Worm (Caenorhabditis elegans) whole organism, L1 larva: ENCODE results near the gene B0252.8.
A peak's percentile ranks its signal among the peaks of the same experiment; 100 is the strongest.
"Not testable (repeated sequence)": the region's sequence is repeated elsewhere in the genome, so short reads cannot be mapped to it uniquely, and the experiment has no call there.

Experiments used
- Y116A8C.19 ChIP-seq: sonication (generic microtip); optimal IDR thresholded peaks from 2 replicates; lab custom pipeline; 2016; ENCODE audit warnings: missing compliant biosample characterization, missing genetic modification characterization, borderline replicate concordance
- aha-1 ChIP-seq: fragments of 150-350 bp; optimal IDR thresholded peaks from 2 replicates; lab custom pipeline; 2014; ENCODE audit warnings: missing biosample characterization, missing genetic modification characterization
- alr-1 ChIP-seq: fragments of 200-800 bp; sonication (Bioruptor generic); optimal IDR thresholded peaks from 2 replicates; lab custom pipeline; 2018; ENCODE audit warnings: borderline replicate concordance, mild to moderate bottlenecking, missing genetic modification characterization, missing compliant biosample characterization
- aly-2 ChIP-seq: fragments of 150-350 bp; optimal IDR thresholded peaks from 2 replicates; lab custom pipeline; 2014; ENCODE audit warnings: missing biosample characterization, missing genetic modification characterization
- ama-1 ChIP-seq: fragments of 150-350 bp; optimal IDR thresholded peaks from 2 replicates; lab custom pipeline; 2014
- blmp-1 ChIP-seq: fragments of 150-350 bp; optimal IDR thresholded peaks from 2 replicates; lab custom pipeline; 2014; ENCODE audit warnings: missing biosample characterization, missing genetic modification characterization
- ceh-82 ChIP-seq, 3 experiments: fragments of 150-350 bp in 1 of 3; sonication (generic microtip) in 2 of 3; optimal IDR thresholded peaks; 2 replicates each; lab custom pipeline; 2014 to 2017; ENCODE audit warnings: missing biosample characterization in 3 of 3, missing genetic modification characterization in 3 of 3
- ceh-88 ChIP-seq: fragments of 200-800 bp; sonication (Bioruptor generic); IDR thresholded peaks from 2 replicates; pipeline ENCODE4 v1.3.6; 2022; ENCODE audit warnings: missing genetic modification characterization, missing compliant biosample characterization
- ceh-90 ChIP-seq: sonication (generic microtip); optimal IDR thresholded peaks from 2 replicates; lab custom pipeline; 2016; ENCODE audit warnings: missing genetic modification characterization, missing compliant biosample characterization
- dpl-1 ChIP-seq, 3 experiments: fragments of 150-350 bp in 2 of 3; sonication (generic microtip) in 1 of 3; optimal IDR thresholded peaks; 2 replicates each; lab custom pipeline; 2014 to 2017; ENCODE audit warnings: missing biosample characterization in 3 of 3, missing genetic modification characterization in 3 of 3, missing genetic modification reagents in 3 of 3
- efl-1 ChIP-seq, 4 experiments: fragments of 150-350 bp; optimal IDR thresholded peaks in 3 of 4; peaks in 1 of 4; 1 replicate in 1 of 4; 2 replicates in 3 of 4; lab custom pipeline; 2014; ENCODE audit warnings: missing biosample characterization in 2 of 4, missing genetic modification characterization in 2 of 4, missing genetic modification reagents in 2 of 4
- egl-27 ChIP-seq, 2 experiments: fragments of 150-350 bp in 1 of 2; sonication (generic microtip); optimal IDR thresholded peaks; 3 replicates each; lab custom pipeline; 2017 to 2018; ENCODE audit warnings: missing biosample characterization in 2 of 2, missing genetic modification characterization in 2 of 2, missing genetic modification reagents in 2 of 2
- elt-3 ChIP-seq, 6 experiments: fragments of 150-350 bp in 1 of 6; sonication (generic microtip); optimal IDR thresholded peaks; 2 replicates each; lab custom pipeline; 2017 to 2018; ENCODE audit warnings: missing biosample characterization in 6 of 6, missing genetic modification characterization in 6 of 6, inconsistent platforms in 1 of 6
- fkh-10 ChIP-seq: sonication (generic microtip); optimal IDR thresholded peaks from 2 replicates; lab custom pipeline; 2017; ENCODE audit warnings: missing biosample characterization, missing genetic modification reagents, missing genetic modification characterization
- fkh-8 ChIP-seq: sonication (generic microtip); optimal IDR thresholded peaks from 2 replicates; lab custom pipeline; 2016; ENCODE audit warnings: mild to moderate bottlenecking, missing genetic modification characterization, missing compliant biosample characterization
- grh-1 ChIP-seq: fragments of 200-800 bp; sonication (Bioruptor generic); IDR thresholded peaks from 2 replicates; pipeline ENCODE4 v1.3.6; 2022; ENCODE audit warnings: missing genetic modification reagents, missing genetic modification characterization, missing compliant biosample characterization
- hlh-4 ChIP-seq: sonication (generic microtip); optimal IDR thresholded peaks from 2 replicates; lab custom pipeline; 2016; ENCODE audit warnings: mild to moderate bottlenecking, missing genetic modification characterization, missing compliant biosample characterization
- hpl-2 ChIP-seq: fragments of 150-350 bp; optimal IDR thresholded peaks from 2 replicates; lab custom pipeline; 2014; ENCODE audit warnings: missing biosample characterization, missing genetic modification reagents, missing genetic modification characterization
- irx-1 ChIP-seq: sonication (generic microtip); optimal IDR thresholded peaks from 2 replicates; lab custom pipeline; 2016; ENCODE audit warnings: missing genetic modification characterization, missing compliant biosample characterization
- lin-14 ChIP-seq: fragments of 200-800 bp; sonication (Bioruptor generic); optimal IDR thresholded peaks from 2 replicates; lab custom pipeline; 2018; ENCODE audit warnings: mild to moderate bottlenecking, missing genetic modification characterization, moderate library complexity, missing compliant biosample characterization
- lin-35 ChIP-seq, 2 experiments: fragments of 150-350 bp; optimal IDR thresholded peaks; 2 replicates each; lab custom pipeline; 2014; ENCODE audit warnings: missing biosample characterization in 2 of 2, missing genetic modification characterization in 2 of 2, missing genetic modification reagents in 2 of 2
- lsy-2 ChIP-seq, 2 experiments: fragments of 150-350 bp; optimal IDR thresholded peaks; 2 replicates each; lab custom pipeline; 2014; ENCODE audit warnings: missing biosample characterization in 2 of 2, missing genetic modification characterization in 2 of 2
- mdl-1 ChIP-seq, 2 experiments: fragments of 150-350 bp; optimal IDR thresholded peaks; 2 replicates each; lab custom pipeline; 2014 to 2017; ENCODE audit warnings: missing biosample characterization in 2 of 2, missing genetic modification characterization in 2 of 2, inconsistent platforms in 1 of 2
- nhr-47 ChIP-seq: sonication (generic microtip); optimal IDR thresholded peaks from 2 replicates; lab custom pipeline; 2016; ENCODE audit warnings: mild to moderate bottlenecking, missing genetic modification characterization, moderate library complexity, missing compliant biosample characterization
- nhr-71 ChIP-seq: sonication (generic microtip); optimal IDR thresholded peaks from 2 replicates; lab custom pipeline; 2016; ENCODE audit warnings: mild to moderate bottlenecking, missing genetic modification characterization, moderate library complexity, missing compliant biosample characterization
- nhr-76 ChIP-seq: sonication (generic microtip); optimal IDR thresholded peaks from 2 replicates; lab custom pipeline; 2017; ENCODE audit warnings: missing biosample characterization, missing genetic modification characterization
- nhr-77 ChIP-seq: fragments of 150-350 bp; optimal IDR thresholded peaks from 2 replicates; lab custom pipeline; 2014; ENCODE audit warnings: missing biosample characterization, missing genetic modification characterization
- nhr-85 ChIP-seq: sonication (generic microtip); peaks from one replicate; lab custom pipeline; 2016; ENCODE audit warnings: missing genetic modification characterization, inconsistent platforms, missing compliant biosample characterization
- pag-3 ChIP-seq: sonication (generic microtip); optimal IDR thresholded peaks from 2 replicates; lab custom pipeline; 2017; ENCODE audit warnings: missing genetic modification characterization, mild to moderate bottlenecking, missing compliant biosample characterization, antibody characterized with exemption, borderline replicate concordance; ENCODE audit not compliant: insufficient read depth
- pax-3 ChIP-seq: fragments of 200-800 bp; sonication (Bioruptor generic); optimal IDR thresholded peaks from 2 replicates; lab custom pipeline; 2018; ENCODE audit warnings: mild to moderate bottlenecking, missing genetic modification characterization, moderate library complexity, missing compliant biosample characterization
- rnt-1 ChIP-seq: sonication (generic microtip); optimal IDR thresholded peaks from 2 replicates; lab custom pipeline; 2016; ENCODE audit warnings: mild to moderate bottlenecking, missing genetic modification characterization, moderate library complexity, missing compliant biosample characterization
- snu-23 ChIP-seq: sonication (generic microtip); optimal IDR thresholded peaks from 2 replicates; lab custom pipeline; 2016; ENCODE audit warnings: missing genetic modification characterization, missing compliant biosample characterization
- sptf-1 ChIP-seq: fragments of 150-350 bp; optimal IDR thresholded peaks from 2 replicates; lab custom pipeline; 2014; ENCODE audit warnings: missing biosample characterization, missing genetic modification characterization
- swsn-7 ChIP-seq: sonication (generic microtip); optimal IDR thresholded peaks from 2 replicates; lab custom pipeline; 2016; ENCODE audit warnings: missing genetic modification characterization, missing compliant biosample characterization
- tbx-2 ChIP-seq: sonication (generic microtip); optimal IDR thresholded peaks from 2 replicates; lab custom pipeline; 2016; ENCODE audit warnings: missing genetic modification characterization, missing compliant biosample characterization
- tlp-1 ChIP-seq: fragments of 150-350 bp; optimal IDR thresholded peaks from 2 replicates; lab custom pipeline; 2014; ENCODE audit warnings: missing biosample characterization, missing genetic modification characterization
- vab-15 ChIP-seq: sonication (generic microtip); optimal IDR thresholded peaks from 2 replicates; lab custom pipeline; 2017; ENCODE audit warnings: missing genotype, mild to moderate bottlenecking, missing genetic modification characterization, missing compliant biosample characterization
- xbp-1 ChIP-seq: sonication (generic microtip); optimal IDR thresholded peaks from 2 replicates; lab custom pipeline; 2016; ENCODE audit warnings: missing genetic modification characterization, missing compliant biosample characterization
- zag-1 ChIP-seq: fragments of 150-350 bp; optimal IDR thresholded peaks from 2 replicates; lab custom pipeline; 2014; ENCODE audit warnings: missing biosample characterization, missing genetic modification characterization
- ztf-11 ChIP-seq, 2 experiments: sonication (generic microtip); optimal IDR thresholded peaks; 2 replicates each; lab custom pipeline; 2016 to 2017; ENCODE audit warnings: missing genetic modification characterization in 2 of 2, missing biosample characterization in 1 of 2, missing compliant biosample characterization in 1 of 2
- ztf-4 ChIP-seq: fragments of 150-350 bp; optimal IDR thresholded peaks from 2 replicates; lab custom pipeline; 2014; ENCODE audit warnings: missing biosample characterization, missing genetic modification characterization

Gene B0252.8

ce11 chrII:6898017-6898779 is 17.8 kb upstream of the B0252.8 start, which contains the start of gene hrpl-1 (continued):
- TF ChIP-seq pax-3 (no peak), sptf-1 (no peak), aly-2 (tag; lab: Kevin White, UChicago) (no peak), lin-35 (GFP tag; optimal IDR thresholded peaks at IDR 0.05; lab: Kevin White, UChicago) (peak in 1 of 2 experiments; percentile 74), fkh-8 (tag; lab: Kevin White, UChicago) (no peak), hpl-2 (GFP tag; lab: Kevin White, UChicago) (no peak), efl-1 (optimal IDR thresholded peaks at IDR 0.05; lab: Kevin White, UChicago) (peak in 1 of 2 experiments; percentile 39), efl-1 (GFP tag; optimal IDR thresholded peaks at IDR 0.05 in 1 of 2; lab: Kevin White, UChicago) (peak; percentile 56 to 67), alr-1 (tag; lab: Kevin White, UChicago) (no peak), ceh-82 (tag; optimal IDR thresholded peaks at IDR 0.05; lab: Kevin White, UChicago) (no peak), irx-1 (tag; lab: Kevin White, UChicago) (peak; percentile 27), fkh-10 (GFP tag; lab: Kevin White, UChicago) (no peak), swsn-7 (tag; lab: Kevin White, UChicago) (peak; percentile 31), ama-1 (lab: Kevin White, UChicago) (no peak), ztf-11 (tag; optimal IDR thresholded peaks at IDR 0.05; lab: Kevin White, UChicago) (no peak), nhr-47 (tag; lab: Kevin White, UChicago) (peak; percentile 48)

- TF ChIP-seq Y116A8C.19 (tag; lab: Kevin White, UChicago) (no peak), zag-1 (no peak), tbx-2 (tag; lab: Kevin White, UChicago) (no peak), grh-1 (no peak), tlp-1 (tag; lab: Kevin White, UChicago) (no peak), lin-14 (GFP tag; lab: Kevin White, UChicago) (no peak), nhr-77 (tag; lab: Kevin White, UChicago) (no peak), pax-3 (no peak), vab-15 (tag; lab: Kevin White, UChicago) (no peak), xbp-1 (tag; lab: Kevin White, UChicago) (no peak), ceh-90 (tag; lab: Kevin White, UChicago) (no peak), ztf-4 (tag; lab: Kevin White, UChicago) (no peak), aha-1 (tag; lab: Kevin White, UChicago) (no peak), nhr-76 (tag; lab: Kevin White, UChicago) (no peak), alr-1 (tag; lab: Kevin White, UChicago) (no peak), hlh-4 (tag; lab: Kevin White, UChicago) (no peak)
These were observed 15.3 kb upstream of the B0252.8 start for ce11 chrII:6900708-6901107.

- TF ChIP-seq alr-1 (tag; lab: Kevin White, UChicago) (no peak), efl-1 (optimal IDR thresholded peaks at IDR 0.05; lab: Kevin White, UChicago) (no peak), efl-1 (GFP tag; optimal IDR thresholded peaks at IDR 0.05 in 1 of 2; lab: Kevin White, UChicago) (peak in 1 of 2 experiments; percentile 22)
These were observed 14.2 kb upstream of the B0252.8 start, which contains the start of gene psmd-9 for ce11 chrII:6901795-6902194. TSS of gene psmd-9 (plus strand) at chrII:6902095.

- TF ChIP-seq vab-15 (tag; lab: Kevin White, UChicago); egl-27 (tag; optimal IDR thresholded peaks at IDR 0.05; lab: Kevin White, UChicago); dpl-1 (GFP tag; optimal IDR thresholded peaks at IDR 0.05; lab: Kevin White, UChicago): not testable (repeated sequence)
These were observed 8.3 kb upstream of the B0252.8 start, which contains the start of gene B0252.3 for ce11 chrII:6907657-6908056. TSS of gene B0252.3 (minus strand) at chrII:6907757.

- TF ChIP-seq nhr-85 (tag; lab: Kevin White, UChicago) (peak; percentile 37), snu-23 (GFP tag; lab: Kevin White, UChicago) (peak; percentile 22), zag-1 (no peak), lin-14 (GFP tag; lab: Kevin White, UChicago) (peak; percentile 35), dpl-1 (GFP tag; optimal IDR thresholded peaks at IDR 0.05; lab: Kevin White, UChicago) (peak in 2 of 3 experiments; percentile 5 to 21), nhr-71 (tag; lab: Kevin White, UChicago) (peak; percentile 2), rnt-1 (tag; lab: Kevin White, UChicago) (peak; percentile 7), elt-3 (tag; optimal IDR thresholded peaks at IDR 0.05; lab: Kevin White, UChicago) (peak in 2 of 6 experiments; percentile 3 to 49), mdl-1 (tag; optimal IDR thresholded peaks at IDR 0.05; lab: Kevin White, UChicago) (no peak), lsy-2 (tag; optimal IDR thresholded peaks at IDR 0.05; lab: Kevin White, UChicago) (peak; percentile 4 to 28), efl-1 (optimal IDR thresholded peaks at IDR 0.05; lab: Kevin White, UChicago) (no peak), efl-1 (GFP tag; optimal IDR thresholded peaks at IDR 0.05 in 1 of 2; lab: Kevin White, UChicago) (peak; percentile 13 to 84), pag-3 (tag; lab: Kevin White, UChicago) (peak; percentile 67), ceh-88 (GFP tag; lab: Robert Waterston, UW) (no peak), blmp-1 (peak; percentile 83)
These were observed 7.3 kb upstream of the B0252.8 start for ce11 chrII:6908689-6909088.
